Worm (Caenorhabditis elegans): Measurements from ENCODE around the gene aka-1.

ce11 chrII:7499390-7499789 is 21.1 kb upstream of the aka-1 start, which contains the start of gene srab-14:
- TF ChIP-seq gmeb-2 (tag; optimal IDR thresholded peaks at IDR 0.05) (no peak), ets-4 (tag; optimal IDR thresholded peaks at IDR 0.05) (no peak), che-1 (tag; optimal IDR thresholded peaks at IDR 0.05) (no peak), unc-55 (GFP tag; optimal IDR thresholded peaks at IDR 0.05) (no peak), tbx-2 (tag; optimal IDR thresholded peaks at IDR 0.05) (no peak), hlh-13 (GFP tag; optimal IDR thresholded peaks at IDR 0.05) (no peak)
